Worm (Caenorhabditis elegans): ENCODE measurements around the gene amt-3.
A peak's percentile ranks its signal among the peaks of the same experiment; 100 is the strongest.

Gene amt-3

ce11 chrII:8326228-8326960 is 42.6 kb downstream of the amt-3 start (continued):
- no peak for TF ChIP-seq lir-1 (GFP tag; conservative IDR thresholded peaks at IDR 0.05)
- TF ChIP-seq F49E8.2 (tag; optimal IDR thresholded peaks at IDR 0.05; ENCODE audit: insufficient read depth): peak; percentile 78
- TF ChIP-seq lsy-27 (tag; optimal IDR thresholded peaks at IDR 0.05; ENCODE audit: borderline replicate concordance, insufficient read depth): no peak
- no peak for TF ChIP-seq sea-2 (GFP tag; IDR thresholded peaks at IDR 0.05)
- peak; percentile 52; the same call in 1 of the 2 replicates for TF ChIP-seq Y79H2A.3 (GFP tag; conservative IDR thresholded peaks at IDR 0.05)
- TF ChIP-seq egl-44 (GFP tag; IDR thresholded peaks at IDR 0.05): no peak
- TF ChIP-seq xnd-1 (tag; optimal IDR thresholded peaks at IDR 0.05): peak; percentile 2
- no peak for TF ChIP-seq ceh-40 (GFP tag; IDR thresholded peaks at IDR 0.05)
- no peak for TF ChIP-seq rpc-1 (optimal IDR thresholded peaks at IDR 0.05)
- TF ChIP-seq rpc-1 (tag; optimal IDR thresholded peaks at IDR 0.05): no peak
- TF ChIP-seq ztf-22 (GFP tag; optimal IDR thresholded peaks at IDR 0.05): no peak
- peak; percentile 44; the same call in 1 of the 2 replicates for TF ChIP-seq hsf-1 (GFP tag; IDR thresholded peaks at IDR 0.05)
- peak; percentile 37; the same call in 1 of the 2 replicates for TF ChIP-seq D2030.7 (GFP tag; IDR thresholded peaks at IDR 0.05)
- TF ChIP-seq bed-2 (GFP tag; IDR thresholded peaks at IDR 0.05): no peak
- TF ChIP-seq egl-18 (GFP tag; IDR thresholded peaks at IDR 0.05): no peak
- TF ChIP-seq zim-3 (tag; optimal IDR thresholded peaks at IDR 0.05): no peak
- no peak for TF ChIP-seq ceh-79 (tag; optimal IDR thresholded peaks at IDR 0.05)
- 0 out of 2 replicates have a peak, but pooled peaks have one; percentile 42 for TF ChIP-seq rcor-1 (GFP tag; IDR thresholded peaks at IDR 0.05)
- peak; percentile 67 for TF ChIP-seq snpc-3.4 (tag; optimal IDR thresholded peaks at IDR 0.05)
- TF ChIP-seq cebp-1 (GFP tag; IDR thresholded peaks at IDR 0.05): no peak
- TF ChIP-seq cebp-1 (tag; optimal IDR thresholded peaks at IDR 0.05): peak; percentile 18
- peak; percentile 3 for TF ChIP-seq lsl-1 (GFP tag; optimal IDR thresholded peaks at IDR 0.05)
- no peak for TF ChIP-seq lag-1 (GFP tag; IDR thresholded peaks at IDR 0.05)

ce11 chrII:8325002-8325539 is 43.9 kb downstream of the amt-3 start, which contains the start of the genes ran-3 and C26D10.3:
TSS of gene ran-3 (minus strand) at chrII:8325052.
TSS of gene C26D10.3 (plus strand) at chrII:8325386.
- TF ChIP-seq nhr-80 (tag; optimal IDR thresholded peaks at IDR 0.05): no peak
- no peak for TF ChIP-seq B0019.2 (GFP tag; conservative IDR thresholded peaks at IDR 0.05)
- TF ChIP-seq C17E4.6 (GFP tag; IDR thresholded peaks at IDR 0.05): no peak
- TF ChIP-seq Y53F4B.3 (GFP tag; IDR thresholded peaks at IDR 0.05): no peak
- no peak for TF ChIP-seq ekl-4 (GFP tag; IDR thresholded peaks at IDR 0.05)
- TF ChIP-seq pbrm-1 (GFP tag; IDR thresholded peaks at IDR 0.05): no peak
- TF ChIP-seq Y53G8AR.9 (GFP tag; conservative IDR thresholded peaks at IDR 0.05): no peak
- no peak for TF ChIP-seq ceh-40 (GFP tag; IDR thresholded peaks at IDR 0.05)
- TF ChIP-seq egl-18 (GFP tag; IDR thresholded peaks at IDR 0.05): no peak
- TF ChIP-seq let-526 (GFP tag; IDR thresholded peaks at IDR 0.05): no peak
- no peak for TF ChIP-seq egrh-3 (GFP tag; IDR thresholded peaks at IDR 0.05)
- TF ChIP-seq hmg-20 (GFP tag; IDR thresholded peaks at IDR 0.05): no peak
- TF ChIP-seq somi-1 (GFP tag; optimal IDR thresholded peaks at IDR 0.05): no peak
- no peak for TF ChIP-seq nfyb-1 (GFP tag; IDR thresholded peaks at IDR 0.05)
- TF ChIP-seq F22D6.2 (tag; optimal IDR thresholded peaks at IDR 0.05): no peak
- no peak for TF ChIP-seq ccch-3 (GFP tag; optimal IDR thresholded peaks at IDR 0.05)
- TF ChIP-seq akir-1 (GFP tag; optimal IDR thresholded peaks at IDR 0.05): no peak
- TF ChIP-seq F55B11.4 (tag; optimal IDR thresholded peaks at IDR 0.05; ENCODE audit: borderline replicate concordance, insufficient read depth): no peak
- TF ChIP-seq B0336.3 (GFP tag; IDR thresholded peaks at IDR 0.05): no peak
- no peak for TF ChIP-seq F49E8.2 (tag; optimal IDR thresholded peaks at IDR 0.05; ENCODE audit: insufficient read depth)
- no peak for TF ChIP-seq nhr-90 (tag; optimal IDR thresholded peaks at IDR 0.05)
- peak in 1 of 3 experiments; percentile 30 for TF ChIP-seq lin-35 (GFP tag; optimal IDR thresholded peaks at IDR 0.05)
- TF ChIP-seq lin-26 (GFP tag; IDR thresholded peaks at IDR 0.05): 0 out of 2 replicates have a peak, but pooled peaks have one; percentile 10
- TF ChIP-seq cebp-1 (GFP tag; IDR thresholded peaks at IDR 0.05): no peak
- TF ChIP-seq cebp-1 (tag; optimal IDR thresholded peaks at IDR 0.05): peak; percentile 43
- no peak for TF ChIP-seq mel-28 (tag; optimal IDR thresholded peaks at IDR 0.05; ENCODE audit: borderline replicate concordance)
- peak; percentile 34 for TF ChIP-seq rpc-1 (optimal IDR thresholded peaks at IDR 0.05)
- TF ChIP-seq rpc-1 (tag; optimal IDR thresholded peaks at IDR 0.05): no peak
- TF ChIP-seq snpc-1.3 (tag; optimal IDR thresholded peaks at IDR 0.05; ENCODE audit: insufficient read depth): peak; percentile 14
